Fruit fly (Drosophila melanogaster): ENCODE data around the gene Hf.

- TF ChIP-seq fd96Ca (GFP tag; IDR thresholded peaks at IDR 0.05): no peak
- no peak for TF ChIP-seq CG13204 (GFP tag; optimal IDR thresholded peaks at IDR 0.05)
Measured at dm6 chr2L:19923786-19924185, 43.7 kb downstream of the Hf start.
